Worm (Caenorhabditis elegans) whole organism, L4 larva: ENCODE results near the gene tdo-2.
A peak's percentile ranks its signal among the peaks of the same experiment; 100 is the strongest.

Experiments used
- F10B5.3 ChIP-seq: sonication (generic microtip); optimal IDR thresholded peaks from 2 replicates; lab custom pipeline; 2016; ENCODE audit warnings: mild to moderate bottlenecking, missing genetic modification characterization, missing compliant biosample characterization
- F26F4.8 ChIP-seq: fragments of 200-800 bp; sonication (Bioruptor generic); conservative IDR thresholded peaks from 2 replicates; pipeline ENCODE4 v1.3.6; 2022; ENCODE audit warnings: missing genetic modification characterization, missing compliant biosample characterization
- F44E2.7 ChIP-seq: fragments of 200-800 bp; sonication (Bioruptor generic); IDR thresholded peaks from 2 replicates; pipeline ENCODE4 v2.1.2; 2022; ENCODE audit warnings: missing genetic modification characterization, missing compliant biosample characterization
- F49E8.2 ChIP-seq: sonication (generic microtip); optimal IDR thresholded peaks from 2 replicates; lab custom pipeline; 2016; ENCODE audit warnings: missing compliant biosample characterization, mild to moderate bottlenecking, missing genetic modification characterization, borderline replicate concordance
- Y105C5A.15 ChIP-seq: fragments of 200-800 bp; sonication (Bioruptor generic); IDR thresholded peaks from 2 replicates; pipeline ENCODE4 v1.3.6; 2022; ENCODE audit warnings: missing genetic modification characterization, missing compliant biosample characterization
- ZK337.2 ChIP-seq: fragments of 200-800 bp; sonication (Bioruptor generic); IDR thresholded peaks from 2 replicates; pipeline ENCODE4 v1.3.6; 2022; ENCODE audit warnings: missing genetic modification reagents, missing genetic modification characterization, missing compliant biosample characterization
- ZK546.5 ChIP-seq, 2 experiments: sonication (generic microtip); optimal IDR thresholded peaks; 2 replicates each; lab custom pipeline; 2017; ENCODE audit warnings: missing biosample characterization in 2 of 2, missing genetic modification characterization in 2 of 2
- aha-1 ChIP-seq: fragments of 150-350 bp; peaks from one replicate; lab custom pipeline; 2014; ENCODE audit warnings: missing biosample characterization, missing genetic modification characterization
- aly-2 ChIP-seq: sonication (generic microtip); optimal IDR thresholded peaks from 2 replicates; lab custom pipeline; 2018; ENCODE audit warnings: missing biosample characterization, missing genetic modification characterization
- attf-4 ChIP-seq: sonication (generic microtip); optimal IDR thresholded peaks from 3 replicates; lab custom pipeline; 2017; ENCODE audit warnings: missing biosample characterization, missing genetic modification characterization
- ceh-20 ChIP-seq: fragments of 200-800 bp; sonication (Bioruptor generic); IDR thresholded peaks from 2 replicates; pipeline ENCODE4 v1.3.6; 2022; ENCODE audit warnings: missing genetic modification reagents, missing genetic modification characterization, missing compliant biosample characterization
- ceh-82 ChIP-seq: sonication (generic microtip); optimal IDR thresholded peaks from 2 replicates; lab custom pipeline; 2017; ENCODE audit warnings: missing biosample characterization, missing genetic modification characterization
- cey-2 ChIP-seq: sonication (generic microtip); optimal IDR thresholded peaks from 3 replicates; lab custom pipeline; 2017; ENCODE audit warnings: missing genetic modification characterization, mild to moderate bottlenecking, missing compliant biosample characterization, antibody characterized with exemption, borderline replicate concordance; ENCODE audit not compliant: insufficient read depth
- ctbp-1 ChIP-seq: fragments of 200-800 bp; sonication (Bioruptor generic); IDR thresholded peaks from 2 replicates; pipeline ENCODE4 v1.3.6; 2022; ENCODE audit warnings: missing genetic modification reagents, missing genetic modification characterization, missing compliant biosample characterization
- daf-16 ChIP-seq, 3 experiments: sonication (generic microtip); optimal IDR thresholded peaks; 2 replicates each; lab custom pipeline; 2016 to 2017; ENCODE audit warnings: missing genetic modification characterization in 3 of 3, missing genetic modification reagents in 3 of 3, mild to moderate bottlenecking in 2 of 3, missing compliant biosample characterization in 2 of 3, missing biosample characterization in 1 of 3, moderate library complexity in 1 of 3
- dmd-8 ChIP-seq: fragments of 200-800 bp; sonication (Bioruptor generic); IDR thresholded peaks from 2 replicates; pipeline ENCODE4 v1.3.6; 2022; ENCODE audit warnings: missing genetic modification characterization, missing compliant biosample characterization
- dpl-1 ChIP-seq: fragments of 150-350 bp; optimal IDR thresholded peaks from 2 replicates; lab custom pipeline; 2014; ENCODE audit warnings: missing biosample characterization, missing genetic modification reagents, missing genetic modification characterization
- dve-1 ChIP-seq: sonication (generic microtip); optimal IDR thresholded peaks from 2 replicates; lab custom pipeline; 2017; ENCODE audit warnings: antibody characterized with exemption, mild to moderate bottlenecking, missing genetic modification characterization, missing compliant biosample characterization; ENCODE audit not compliant: insufficient read depth
- egl-27 ChIP-seq: sonication (generic microtip); optimal IDR thresholded peaks from 3 replicates; lab custom pipeline; 2017; ENCODE audit warnings: missing biosample characterization, missing genetic modification reagents, missing genetic modification characterization
- fkh-10 ChIP-seq: fragments of 150-350 bp; optimal IDR thresholded peaks from 2 replicates; lab custom pipeline; 2014; ENCODE audit warnings: missing biosample characterization, missing genetic modification reagents, missing genetic modification characterization
- gei-8 ChIP-seq: fragments of 200-800 bp; sonication (Bioruptor generic); optimal IDR thresholded peaks from 2 replicates; lab custom pipeline; 2018; ENCODE audit warnings: mild to moderate bottlenecking, missing genetic modification characterization, missing compliant biosample characterization
- hlh-30 ChIP-seq: sonication (generic microtip); optimal IDR thresholded peaks from 2 replicates; lab custom pipeline; 2017; ENCODE audit warnings: antibody characterized with exemption, mild to moderate bottlenecking, missing genetic modification characterization, missing compliant biosample characterization; ENCODE audit not compliant: insufficient read depth
- hmg-1.1 ChIP-seq: fragments of 200-800 bp; sonication (Bioruptor generic); IDR thresholded peaks from 2 replicates; pipeline ENCODE4 v1.3.6; 2022; ENCODE audit warnings: missing genetic modification reagents, missing genetic modification characterization, missing compliant biosample characterization
- lim-7 ChIP-seq: fragments of 200-800 bp; sonication (Bioruptor generic); IDR thresholded peaks from 2 replicates; pipeline ENCODE4 v1.3.6; 2022; ENCODE audit warnings: missing genetic modification characterization, missing compliant biosample characterization
- lin-1 ChIP-seq: fragments of 200-800 bp; sonication (Bioruptor generic); IDR thresholded peaks from 2 replicates; pipeline ENCODE4 v1.3.6; 2022; ENCODE audit warnings: missing genetic modification reagents, missing genetic modification characterization, missing compliant biosample characterization
- lin-29 ChIP-seq: fragments of 200-800 bp; sonication (Bioruptor generic); IDR thresholded peaks from 2 replicates; pipeline ENCODE4 v1.3.6; 2022; ENCODE audit warnings: missing genetic modification reagents, missing genetic modification characterization, missing compliant biosample characterization
- lin-38 ChIP-seq: fragments of 200-800 bp; sonication (Bioruptor generic); IDR thresholded peaks from 2 replicates; pipeline ENCODE4 v1.3.6; 2022; ENCODE audit warnings: missing genetic modification reagents, missing genetic modification characterization, missing compliant biosample characterization
- madf-5 ChIP-seq, 2 experiments: fragments of 200-800 bp; sonication (Bioruptor generic); IDR thresholded peaks; 2 replicates each; pipeline ENCODE4 v1.3.6; 2022; ENCODE audit warnings: missing compliant biosample characterization in 2 of 2, missing genetic modification characterization in 2 of 2
- mep-1 ChIP-seq: fragments of 150-350 bp; sonication (generic microtip); optimal IDR thresholded peaks from 3 replicates; lab custom pipeline; 2014; ENCODE audit warnings: missing biosample characterization, missing genetic modification characterization
- mes-2 ChIP-seq: sonication (generic microtip); optimal IDR thresholded peaks from 2 replicates; lab custom pipeline; 2016; ENCODE audit warnings: missing genotype, mild to moderate bottlenecking, missing genetic modification characterization, missing compliant biosample characterization; ENCODE audit not compliant: poor library complexity, severe bottlenecking
- mxl-3 ChIP-seq: fragments of 200-800 bp; sonication (Bioruptor generic); optimal IDR thresholded peaks from 2 replicates; lab custom pipeline; 2018; ENCODE audit warnings: mild to moderate bottlenecking, missing genetic modification characterization, missing compliant biosample characterization
- nhr-11 ChIP-seq: fragments of 150-350 bp; optimal IDR thresholded peaks from 2 replicates; lab custom pipeline; 2014; ENCODE audit warnings: missing biosample characterization, missing genetic modification characterization
- nhr-42 ChIP-seq: fragments of 200-800 bp; sonication (Bioruptor generic); IDR thresholded peaks from 2 replicates; pipeline ENCODE4 v1.3.6; 2022; ENCODE audit warnings: missing genetic modification characterization, missing compliant biosample characterization
- nhr-77 ChIP-seq: fragments of 150-350 bp; optimal IDR thresholded peaks from 2 replicates; lab custom pipeline; 2014; ENCODE audit warnings: missing biosample characterization, missing genetic modification characterization
- php-3 ChIP-seq: fragments of 200-800 bp; sonication (Bioruptor generic); IDR thresholded peaks from 2 replicates; pipeline ENCODE4 v1.3.6; 2022; ENCODE audit warnings: missing genetic modification reagents, missing genetic modification characterization, missing compliant biosample characterization
- rbr-2 ChIP-seq: sonication (generic microtip); optimal IDR thresholded peaks from 2 replicates; lab custom pipeline; 2016; ENCODE audit warnings: missing genotype, missing genetic modification characterization, missing compliant biosample characterization
- snpc-4 ChIP-seq: fragments of 150-350 bp; optimal IDR thresholded peaks from 2 replicates; lab custom pipeline; 2014; ENCODE audit warnings: missing biosample characterization, missing genetic modification characterization
- spr-3 ChIP-seq: fragments of 200-800 bp; sonication (Bioruptor generic); optimal IDR thresholded peaks from 2 replicates; lab custom pipeline; 2018; ENCODE audit warnings: mild to moderate bottlenecking, missing genetic modification characterization, missing compliant biosample characterization
- tag-97 ChIP-seq: fragments of 200-800 bp; sonication (Bioruptor generic); IDR thresholded peaks from 2 replicates; pipeline ENCODE4 v1.3.6; 2022; ENCODE audit warnings: missing genetic modification characterization, missing compliant biosample characterization
- unc-39 ChIP-seq: sonication (generic microtip); optimal IDR thresholded peaks from 2 replicates; lab custom pipeline; 2017; ENCODE audit warnings: missing biosample characterization, missing genetic modification characterization
- unc-62 ChIP-seq, 3 experiments: fragments of 150-350 bp in 1 of 3; sonication (generic microtip); optimal IDR thresholded peaks in 2 of 3; peaks in 1 of 3; 1 replicate in 1 of 3; 2 replicates in 2 of 3; lab custom pipeline; 2014 to 2017; ENCODE audit warnings: missing biosample characterization in 3 of 3, missing genetic modification characterization in 3 of 3, missing genetic modification reagents in 3 of 3, missing genotype in 1 of 3
- vab-7 ChIP-seq: fragments of 200-800 bp; sonication (Bioruptor generic); IDR thresholded peaks from 2 replicates; pipeline ENCODE4 v1.3.6; 2022; ENCODE audit warnings: missing genetic modification reagents, missing genetic modification characterization, missing compliant biosample characterization
- zfp-2 ChIP-seq: sonication (generic microtip); optimal IDR thresholded peaks from 2 replicates; lab custom pipeline; 2016; ENCODE audit warnings: mild to moderate bottlenecking, missing genetic modification characterization, missing compliant biosample characterization
- zfp-3 ChIP-seq: fragments of 200-800 bp; sonication (Bioruptor generic); conservative IDR thresholded peaks from 2 replicates; pipeline ENCODE4 v1.3.6; 2022; ENCODE audit warnings: missing genetic modification reagents, missing genetic modification characterization, missing compliant biosample characterization
- zip-11 ChIP-seq: fragments of 200-800 bp; sonication (Bioruptor generic); IDR thresholded peaks from 2 replicates; pipeline ENCODE4 v1.3.6; 2022; ENCODE audit warnings: missing genetic modification characterization, missing compliant biosample characterization
- zip-2 ChIP-seq: fragments of 150-350 bp; optimal IDR thresholded peaks from 2 replicates; lab custom pipeline; 2014; ENCODE audit warnings: missing biosample characterization, missing genetic modification characterization

tdo-2 gene

ce11 chrIII:5953041-5953912, 33.5 kb upstream of the tdo-2 start (continued):
- no peak for TF ChIP-seq daf-16 (GFP tag; optimal IDR thresholded peaks at IDR 0.05; lab: Kevin White, UChicago)
- peak; percentile 28 for TF ChIP-seq daf-16 (tag; optimal IDR thresholded peaks at IDR 0.05; lab: Kevin White, UChicago)
- no peak for TF ChIP-seq zip-2 (tag; lab: Kevin White, UChicago)
- peak; percentile 36 for TF ChIP-seq mes-2 (tag; lab: Kevin White, UChicago)
- no peak for TF ChIP-seq zfp-2 (tag; lab: Kevin White, UChicago)
- TF ChIP-seq egl-27 (tag; lab: Kevin White, UChicago) = no peak
- TF ChIP-seq nhr-42 (GFP tag; lab: Robert Waterston, UW) = no peak
- no peak for TF ChIP-seq dmd-8
- TF ChIP-seq nhr-77 = peak; percentile 17
- TF ChIP-seq hlh-30 (tag; lab: Kevin White, UChicago) = peak; percentile 27
- TF ChIP-seq lin-29 (GFP tag; lab: Robert Waterston, UW) = no peak
- no peak for TF ChIP-seq rbr-2 (tag; lab: Kevin White, UChicago)
- peak; percentile 23 for TF ChIP-seq dve-1 (tag; lab: Kevin White, UChicago)
- TF ChIP-seq lin-1 (GFP tag; lab: Robert Waterston, UW) = 0 out of 2 replicates have a peak, but pooled peaks have one; percentile 18
- TF ChIP-seq nhr-11 = no peak
- TF ChIP-seq snpc-4 (tag; lab: Kevin White, UChicago) = no peak
- 0 out of 2 replicates have a peak, but pooled peaks have one; percentile 10 for TF ChIP-seq ceh-20 (GFP tag; lab: Robert Waterston, UW)
- no peak for TF ChIP-seq F49E8.2 (tag; lab: Kevin White, UChicago)
- peak; percentile 73 for TF ChIP-seq aha-1
- no peak for TF ChIP-seq ceh-82
- no peak for TF ChIP-seq lim-7
- peak; percentile 47 for TF ChIP-seq lin-38
- peak; percentile 22; the same call in 1 of the 2 replicates for TF ChIP-seq hmg-1.1 (GFP tag; lab: Robert Waterston, UW)

- TF ChIP-seq fkh-10 (no peak), aly-2 (tag; lab: Kevin White, UChicago) (no peak), php-3 (GFP tag; lab: Robert Waterston, UW) (no peak), ZK546.5 (tag; optimal IDR thresholded peaks at IDR 0.05; lab: Kevin White, UChicago) (no peak), Y105C5A.15 (0 out of 2 replicates have a peak, but pooled peaks have one; percentile 7), spr-3 (GFP tag; lab: Kevin White, UChicago) (no peak), attf-4 (tag; lab: Kevin White, UChicago) (no peak), madf-5 (GFP tag; IDR thresholded peaks at IDR 0.05; lab: Robert Waterston, UW) (no peak), tag-97 (GFP tag; lab: Robert Waterston, UW) (no peak), gei-8 (GFP tag; lab: Kevin White, UChicago) (no peak), rbr-2 (tag; lab: Kevin White, UChicago) (no peak), dpl-1 (no peak), ctbp-1 (GFP tag; lab: Robert Waterston, UW) (no peak), ZK337.2 (GFP tag; lab: Robert Waterston, UW) (no peak), unc-62 (GFP tag; optimal IDR thresholded peaks at IDR 0.05 in 1 of 2; lab: Kevin White, UChicago) (peak in 1 of 2 experiments; percentile 68), unc-62 (tag; optimal IDR thresholded peaks at IDR 0.05; lab: Kevin White, UChicago) (no peak), lin-38 (no peak), zfp-3 (GFP tag; lab: Robert Waterston, UW) (no peak), vab-7 (GFP tag; lab: Robert Waterston, UW) (no peak), F44E2.7 (GFP tag; lab: Robert Waterston, UW) (no peak), mep-1 (tag; lab: Kevin White, UChicago) (peak; percentile 15), zip-11 (no peak), mxl-3 (GFP tag; lab: Kevin White, UChicago) (no peak), F26F4.8 (GFP tag; lab: Robert Waterston, UW) (no peak), mes-2 (tag; lab: Kevin White, UChicago) (no peak), unc-39 (tag; lab: Kevin White, UChicago) (no peak), cey-2 (tag; lab: Kevin White, UChicago) (no peak), F10B5.3 (tag; lab: Kevin White, UChicago) (no peak), zip-2 (tag; lab: Kevin White, UChicago) (no peak)
Observed at ce11 chrIII:5951589-5952378, 32.0 kb upstream of the tdo-2 start.
